Fruit fly (Drosophila melanogaster) whole organism, embryonic: Measurements from ENCODE around the gene slp1.

Source experiments
- C15 ChIP-seq: fragments of 200-800 bp; sonication (Bioruptor generic); IDR thresholded peaks from 3 replicates; pipeline ENCODE4 v1.3.6; 2022; ENCODE audit warnings: missing biosample characterization, missing genetic modification characterization
- CG10209 ChIP-seq: fragments of 200-800 bp; sonication (Bioruptor generic); optimal IDR thresholded peaks from 3 replicates; lab custom pipeline; 2017; ENCODE audit warnings: missing biosample characterization, mild to moderate bottlenecking, missing genetic modification characterization, missing genetic modification reagents
- CG10321 ChIP-seq: fragments of 200-800 bp; sonication (Bioruptor generic); IDR thresholded peaks from 2 replicates; pipeline ENCODE4 v1.3.6; 2022; ENCODE audit warnings: missing biosample characterization, missing genetic modification characterization
- CG1233 ChIP-seq: fragments of 200-800 bp; sonication (Bioruptor generic); optimal IDR thresholded peaks from 4 replicates; lab custom pipeline; 2018; ENCODE audit warnings: missing biosample characterization, mild to moderate bottlenecking, missing genetic modification characterization
- CG13775 ChIP-seq: fragments of 200-800 bp; sonication (Bioruptor generic); optimal IDR thresholded peaks from 3 replicates; lab custom pipeline; 2017; ENCODE audit warnings: missing biosample characterization, mild to moderate bottlenecking, missing genetic modification characterization
- CG14667 ChIP-seq: fragments of 200-800 bp; sonication (Bioruptor generic); IDR thresholded peaks from 2 replicates; pipeline ENCODE4 v1.3.6; 2022; ENCODE audit warnings: missing biosample characterization, missing genetic modification characterization
- CG17568 ChIP-seq: fragments of 200-800 bp; sonication (Bioruptor generic); optimal IDR thresholded peaks from 2 replicates; lab custom pipeline; 2018; ENCODE audit warnings: missing biosample characterization, mild to moderate bottlenecking, missing genetic modification characterization, moderate library complexity
- CG1832 ChIP-seq: fragments of 200-800 bp; sonication (Bioruptor generic); optimal IDR thresholded peaks from 2 replicates; lab custom pipeline; 2017; ENCODE audit warnings: missing biosample characterization, mild to moderate bottlenecking, missing genetic modification characterization, inconsistent platforms
- CG18619 ChIP-seq: fragments of 200-800 bp; sonication (Bioruptor generic); optimal IDR thresholded peaks from 3 replicates; lab custom pipeline; 2017; ENCODE audit warnings: missing biosample characterization, mild to moderate bottlenecking, missing genetic modification characterization
- CG2116 ChIP-seq: fragments of 200-800 bp; sonication (Bioruptor generic); optimal IDR thresholded peaks from 3 replicates; lab custom pipeline; 2018; ENCODE audit warnings: missing biosample characterization, mild to moderate bottlenecking, missing genetic modification characterization
- CG2202 ChIP-seq: fragments of 200-800 bp; sonication (Bioruptor generic); optimal IDR thresholded peaks from 2 replicates; lab custom pipeline; 2018; ENCODE audit warnings: missing biosample characterization, mild to moderate bottlenecking, missing genetic modification characterization
- CG2678 ChIP-seq: fragments of 200-800 bp; sonication (Bioruptor generic); optimal IDR thresholded peaks from 3 replicates; lab custom pipeline; 2019; ENCODE audit warnings: missing biosample characterization, mild to moderate bottlenecking, missing genetic modification characterization, moderate library complexity
- CG2875 ChIP-seq: fragments of 200-800 bp; sonication (Bioruptor generic); optimal IDR thresholded peaks from 2 replicates; lab custom pipeline; 2017; ENCODE audit warnings: missing biosample characterization, mild to moderate bottlenecking, missing genetic modification characterization, missing genetic modification reagents
- CG31224 ChIP-seq: fragments of 200-800 bp; sonication (Bioruptor generic); IDR thresholded peaks from 2 replicates; pipeline ENCODE4 v1.3.6; 2022; ENCODE audit warnings: missing biosample characterization, missing genetic modification characterization
- CG31388 ChIP-seq: fragments of 200-800 bp; sonication (Bioruptor generic); optimal IDR thresholded peaks from 2 replicates; lab custom pipeline; 2016; ENCODE audit warnings: missing biosample characterization, missing genetic modification characterization
- CG3163 ChIP-seq: fragments of 200-800 bp; sonication (Bioruptor generic); optimal IDR thresholded peaks from 3 replicates; lab custom pipeline; 2016; ENCODE audit warnings: missing biosample characterization, missing genetic modification characterization
- CG32767 ChIP-seq: fragments of 200-800 bp; sonication (Bioruptor generic); IDR thresholded peaks from 2 replicates; pipeline ENCODE4 v1.3.6; 2022; ENCODE audit warnings: missing biosample characterization, missing genetic modification characterization
- CG3847 ChIP-seq: fragments of 200-800 bp; sonication (Bioruptor generic); IDR thresholded peaks from 2 replicates; pipeline ENCODE4 v1.3.6; 2022; ENCODE audit warnings: missing biosample characterization, missing genetic modification characterization
- CG7372 ChIP-seq: fragments of 200-800 bp; sonication (Bioruptor generic); IDR thresholded peaks from 2 replicates; pipeline ENCODE4 v1.3.6; 2022; ENCODE audit warnings: missing biosample characterization, missing genetic modification characterization
- CG8359 ChIP-seq: fragments of 200-800 bp; sonication (Bioruptor generic); optimal IDR thresholded peaks from 2 replicates; lab custom pipeline; 2017; ENCODE audit warnings: missing biosample characterization, mild to moderate bottlenecking, missing genetic modification characterization, borderline replicate concordance
- CG9797 ChIP-seq: fragments of 200-800 bp; sonication (Bioruptor generic); optimal IDR thresholded peaks from 3 replicates; lab custom pipeline; 2018; ENCODE audit warnings: missing biosample characterization, mild to moderate bottlenecking, missing genetic modification characterization
- CG9932 ChIP-seq: fragments of 200-800 bp; sonication (Bioruptor generic); IDR thresholded peaks from 2 replicates; pipeline ENCODE4 v1.3.6; 2022; ENCODE audit warnings: missing biosample characterization, missing genetic modification characterization
- Chrac-16 ChIP-seq: fragments of 200-800 bp; sonication (Bioruptor generic); optimal IDR thresholded peaks from 3 replicates; lab custom pipeline; 2016; ENCODE audit warnings: missing biosample characterization, missing genetic modification characterization
- Dfd ChIP-seq, 2 experiments: fragments of >200 bp; optimal IDR thresholded peaks; 2 replicates each; lab custom pipeline; 2017; ENCODE audit warnings: missing biosample characterization in 2 of 2, missing genetic modification characterization in 2 of 2
- HHEX ChIP-seq: fragments of 200-800 bp; sonication (Bioruptor generic); optimal IDR thresholded peaks from 3 replicates; lab custom pipeline; 2017; ENCODE audit warnings: missing biosample characterization, mild to moderate bottlenecking, missing genetic modification characterization, missing genetic modification reagents
- NfI ChIP-seq: fragments of 200-800 bp; sonication (Bioruptor generic); optimal IDR thresholded peaks from 3 replicates; lab custom pipeline; 2018; ENCODE audit warnings: missing biosample characterization, mild to moderate bottlenecking, missing genetic modification characterization, moderate library complexity
- Oaz ChIP-seq: fragments of 200-800 bp; sonication (Bioruptor generic); IDR thresholded peaks from 2 replicates; pipeline ENCODE4 v1.3.6; 2022; ENCODE audit warnings: missing biosample characterization, missing genetic modification characterization
- Poxn ChIP-seq: fragments of 200-800 bp; sonication (Bioruptor generic); IDR thresholded peaks from 2 replicates; pipeline ENCODE4 v1.3.6; 2022; ENCODE audit warnings: missing biosample characterization, missing genetic modification characterization
- Ravus ChIP-seq: fragments of 200-800 bp; sonication (Bioruptor generic); IDR thresholded peaks from 2 replicates; pipeline ENCODE4 v1.3.6; 2022; ENCODE audit warnings: missing biosample characterization, missing genetic modification characterization
- Stat92E ChIP-seq, 3 experiments: fragments of >200 bp in 2 of 3; fragments of 200-800 bp in 1 of 3; sonication (Bioruptor generic) in 1 of 3; optimal IDR thresholded peaks; 2 replicates each; lab custom pipeline; 2017 to 2019; ENCODE audit warnings: missing biosample characterization in 3 of 3, missing genetic modification characterization in 3 of 3, mild to moderate bottlenecking in 1 of 3, moderate library complexity in 1 of 3
- ara ChIP-seq: fragments of 200-800 bp; sonication (Bioruptor generic); IDR thresholded peaks from 2 replicates; pipeline ENCODE4 v1.3.6; 2022; ENCODE audit warnings: missing biosample characterization, missing genetic modification characterization
- ash1 ChIP-seq: fragments of 200-800 bp; sonication (Bioruptor generic); optimal IDR thresholded peaks from 2 replicates; lab custom pipeline; 2018; ENCODE audit warnings: missing biosample characterization, mild to moderate bottlenecking, missing genetic modification characterization
- bcd ChIP-seq: fragments of 200-800 bp; sonication (Bioruptor generic); optimal IDR thresholded peaks from 2 replicates; lab custom pipeline; 2017; ENCODE audit warnings: missing biosample characterization, mild to moderate bottlenecking, missing genetic modification characterization
- ci ChIP-seq: fragments of 200-800 bp; sonication (Bioruptor generic); IDR thresholded peaks from 3 replicates; pipeline ENCODE4 v1.3.6; 2022; ENCODE audit warnings: missing biosample characterization, missing genetic modification characterization
- cwo ChIP-seq: fragments of 200-800 bp; sonication (Bioruptor generic); optimal IDR thresholded peaks from 3 replicates; lab custom pipeline; 2017; ENCODE audit warnings: missing biosample characterization, missing genetic modification characterization, mild to moderate bottlenecking, moderate library complexity, missing genetic modification reagents
- dati ChIP-seq: fragments of 200-800 bp; sonication (Bioruptor generic); IDR thresholded peaks from 2 replicates; pipeline ENCODE4 v1.3.6; 2022; ENCODE audit warnings: missing biosample characterization, missing genetic modification characterization
- fd96Cb ChIP-seq: fragments of 200-800 bp; sonication (Bioruptor generic); optimal IDR thresholded peaks from 2 replicates; lab custom pipeline; 2018; ENCODE audit warnings: missing biosample characterization, mild to moderate bottlenecking, missing genetic modification characterization, moderate library complexity
- grn ChIP-seq: fragments of 200-800 bp; sonication (Bioruptor generic); optimal IDR thresholded peaks from 3 replicates; lab custom pipeline; 2017; ENCODE audit warnings: missing biosample characterization, missing genetic modification characterization
- gt ChIP-seq: fragments of 200-800 bp; sonication (Bioruptor generic); IDR thresholded peaks from 2 replicates; pipeline ENCODE4 v1.3.6; 2022; ENCODE audit warnings: missing biosample characterization, missing genetic modification characterization
- nau ChIP-seq: fragments of 200-800 bp; sonication (Bioruptor generic); optimal IDR thresholded peaks from 3 replicates; lab custom pipeline; 2017; ENCODE audit warnings: missing biosample characterization, mild to moderate bottlenecking, missing genetic modification characterization, missing genetic modification reagents
- nerfin-2 ChIP-seq: fragments of 200-800 bp; sonication (Bioruptor generic); IDR thresholded peaks from 2 replicates; pipeline ENCODE4 v1.3.6; 2022; ENCODE audit warnings: missing biosample characterization, missing genetic modification characterization; ENCODE audit not compliant: partially characterized antibody
- phol ChIP-seq: fragments of 200-800 bp; sonication (Bioruptor generic); optimal IDR thresholded peaks from 3 replicates; lab custom pipeline; 2018; ENCODE audit warnings: missing biosample characterization, mild to moderate bottlenecking, missing genetic modification characterization, moderate library complexity
- salm ChIP-seq: fragments of 200-800 bp; sonication (Bioruptor generic); optimal IDR thresholded peaks from 2 replicates; lab custom pipeline; 2018; ENCODE audit warnings: missing biosample characterization, mild to moderate bottlenecking, missing genetic modification characterization
- sens ChIP-seq: fragments of 200-800 bp; sonication (Bioruptor generic); peaks from one replicate; lab custom pipeline; 2016; ENCODE audit warnings: missing biosample characterization, missing genetic modification characterization
- sim ChIP-seq: fragments of 200-800 bp; sonication (Bioruptor generic); IDR thresholded peaks from 2 replicates; pipeline ENCODE4 v1.3.6; 2022; ENCODE audit warnings: missing biosample characterization, missing genetic modification characterization
- ssp ChIP-seq: fragments of 200-800 bp; sonication (Bioruptor generic); IDR thresholded peaks from 2 replicates; pipeline ENCODE4 v1.3.6; 2022; ENCODE audit warnings: missing biosample characterization, missing genetic modification characterization
- tio ChIP-seq: fragments of 200-800 bp; sonication (Bioruptor generic); optimal IDR thresholded peaks from 2 replicates; lab custom pipeline; 2017; ENCODE audit warnings: missing biosample characterization, missing genetic modification characterization, inconsistent platforms
- ttk ChIP-seq: fragments of 200-800 bp; sonication (Bioruptor generic); IDR thresholded peaks from 2 replicates; pipeline ENCODE4 v2.1.2; 2022; ENCODE audit warnings: missing biosample characterization, missing genetic modification characterization
- zfh1 ChIP-seq: fragments of 200-800 bp; sonication (Bioruptor generic); IDR thresholded peaks from 3 replicates; pipeline ENCODE4 v1.3.6; 2022; ENCODE audit warnings: missing biosample characterization, missing genetic modification characterization

Gene slp1

DNA sequence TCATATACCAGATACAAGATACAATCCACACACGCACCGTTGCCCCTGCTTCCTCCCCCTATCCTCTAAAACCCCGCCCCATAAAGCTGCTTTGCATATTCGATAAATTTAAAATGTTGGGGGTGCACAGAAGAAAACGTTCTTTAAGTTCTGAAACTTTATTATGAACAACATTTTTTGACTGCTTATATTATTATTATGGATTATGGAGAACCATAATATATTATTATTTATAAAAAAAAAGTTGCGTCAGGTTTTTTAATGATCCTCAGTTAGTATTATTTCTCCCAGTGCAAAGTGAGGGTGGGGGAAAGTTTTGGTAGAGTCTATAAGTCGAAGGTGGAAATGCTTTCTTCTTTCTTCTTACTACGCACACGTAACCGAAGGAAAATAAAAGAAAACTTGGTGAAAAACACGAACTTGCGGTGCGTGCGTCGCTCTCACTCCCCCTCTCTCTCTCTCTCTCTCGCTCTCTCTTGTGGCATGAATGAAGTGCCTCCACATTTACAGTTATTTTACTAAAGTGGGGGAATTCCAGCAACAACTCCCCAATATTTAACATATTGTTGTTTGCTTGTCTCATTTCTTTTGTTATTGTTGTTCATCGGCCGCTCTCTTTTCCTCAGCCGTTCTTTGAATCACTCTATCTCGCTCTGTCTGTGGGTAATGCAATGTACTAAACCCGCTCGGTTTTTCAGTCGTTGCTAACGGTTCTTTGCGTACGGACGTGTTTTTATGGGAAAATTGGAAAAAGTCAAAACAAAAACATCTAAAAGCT, 36.0 kb upstream of the slp1 start (continued):
- TF ChIP-seq CG10209 = peak; percentile 79
- TF ChIP-seq Stat92E (GFP tag; optimal IDR thresholded peaks at IDR 0.05; lab: Kevin White, UChicago) = peak in 1 of 3 experiments; percentile 88
- TF ChIP-seq CG3163 (GFP tag; lab: Kevin White, UChicago) = no peak
- peak; percentile 79 for TF ChIP-seq sim (GFP tag; lab: Robert Waterston, UW)
- TF ChIP-seq CG2875 (GFP tag; lab: Kevin White, UChicago) = peak; percentile 88
- peak; percentile 30 for TF ChIP-seq cwo (GFP tag; lab: Kevin White, UChicago)
- TF ChIP-seq CG31224 (GFP tag; lab: Robert Waterston, UW) = peak; percentile 54; the same call in 1 of the 2 replicates
- TF ChIP-seq ash1 (GFP tag; lab: Kevin White, UChicago) = no peak
- TF ChIP-seq CG8359 (GFP tag; lab: Kevin White, UChicago) = peak; percentile 53
- peak; percentile 55 for TF ChIP-seq NfI (GFP tag; lab: Kevin White, UChicago)
- TF ChIP-seq sens = peak; percentile 64
- TF ChIP-seq HHEX (GFP tag; lab: Kevin White, UChicago) = peak; percentile 55
- peak; percentile 74 for TF ChIP-seq CG1233 (GFP tag; lab: Kevin White, UChicago)
- TF ChIP-seq CG2202 (tag; lab: Kevin White, UChicago) = peak; percentile 82
- no peak; the same call in 1 of the 2 replicates for TF ChIP-seq Ravus (GFP tag; lab: Robert Waterston, UW)
- 0 out of 2 replicates have a peak, but pooled peaks have one; percentile 59 for TF ChIP-seq CG7372 (GFP tag; lab: Robert Waterston, UW)
- peak; percentile 66 for TF ChIP-seq tio (GFP tag; lab: Kevin White, UChicago)
- TF ChIP-seq ci (GFP tag; lab: Robert Waterston, UW) = peak; percentile 93
- peak; percentile 89 for TF ChIP-seq CG2678
- TF ChIP-seq fd96Cb (tag; lab: Kevin White, UChicago) = peak; percentile 93
- TF ChIP-seq phol (tag; lab: Kevin White, UChicago) = peak; percentile 89
- TF ChIP-seq CG18619 = peak; percentile 21
- peak; percentile 37; the same call in 1 of the 2 replicates for TF ChIP-seq CG9932 (GFP tag; lab: Robert Waterston, UW)
- no peak for TF ChIP-seq nerfin-2 (GFP tag; lab: Robert Waterston, UW)
- TF ChIP-seq CG9797 = no peak
- peak; percentile 91 for TF ChIP-seq zfh1 (GFP tag; lab: Robert Waterston, UW)
- no peak for TF ChIP-seq CG17568 (GFP tag; lab: Kevin White, UChicago)
- TF ChIP-seq grn (GFP tag; lab: Kevin White, UChicago) = peak; percentile 1
- peak; percentile 38; the same call in 1 of the 2 replicates for TF ChIP-seq dati (GFP tag; lab: Robert Waterston, UW)
- TF ChIP-seq Dfd (GFP tag; optimal IDR thresholded peaks at IDR 0.05; lab: Kevin White, UChicago) = no peak
- TF ChIP-seq C15 (GFP tag; lab: Robert Waterston, UW) = no peak
- peak; percentile 69 for TF ChIP-seq bcd (GFP tag; lab: Kevin White, UChicago)
- peak; percentile 83 for TF ChIP-seq ttk (GFP tag; lab: Robert Waterston, UW)
- no peak for TF ChIP-seq CG10321 (GFP tag; lab: Robert Waterston, UW)
- peak; percentile 89 for TF ChIP-seq ara
- peak; percentile 78 for TF ChIP-seq CG32767 (GFP tag; lab: Robert Waterston, UW)
- peak; percentile 67; the same call in 1 of the 2 replicates for TF ChIP-seq gt (GFP tag; lab: Robert Waterston, UW)
- TF ChIP-seq CG2116 (GFP tag; lab: Kevin White, UChicago) = peak; percentile 26
- TF ChIP-seq CG14667 = peak; percentile 75
- peak; percentile 30; the same call in 1 of the 2 replicates for TF ChIP-seq CG3847
- no peak for TF ChIP-seq Poxn
- peak; percentile 33; the same call in 1 of the 2 replicates for TF ChIP-seq Oaz (GFP tag; lab: Robert Waterston, UW)
- peak; percentile 72 for TF ChIP-seq Chrac-16 (GFP tag; lab: Kevin White, UChicago)
- peak; percentile 73 for TF ChIP-seq salm (tag; lab: Kevin White, UChicago)
- TF ChIP-seq nau (GFP tag; lab: Kevin White, UChicago) = no peak
- TF ChIP-seq ssp (GFP tag; lab: Robert Waterston, UW) = peak; percentile 77
- peak; percentile 68 for TF ChIP-seq CG13775 (GFP tag; lab: Kevin White, UChicago)
- peak; percentile 13 for TF ChIP-seq CG31388
- peak; percentile 53 for TF ChIP-seq CG1832 (GFP tag; lab: Kevin White, UChicago)
